Fruit fly (Drosophila melanogaster): ENCODE measurements around the gene CG2991.
A peak's percentile ranks its signal among the peaks of the same experiment; 100 is the strongest.

The CG2991 gene

dm6 chr2L:2878188-2878587 is 21.2 kb downstream of the CG2991 start, which contains the start of the genes Prx6a and Sbat (continued):
- TF ChIP-seq wek (GFP tag; optimal IDR thresholded peaks at IDR 0.05) (no peak), grn (GFP tag; optimal IDR thresholded peaks at IDR 0.05) (no peak), CG1647 (GFP tag; optimal IDR thresholded peaks at IDR 0.05) (no peak), CG3065 (GFP tag; optimal IDR thresholded peaks at IDR 0.05) (no peak), CG4820 (GFP tag; optimal IDR thresholded peaks at IDR 0.05) (peak; percentile 64), lov (optimal IDR thresholded peaks at IDR 0.05) (no peak), lov (GFP tag; IDR thresholded peaks at IDR 0.05) (no peak), twi (tag; optimal IDR thresholded peaks at IDR 0.05) (peak; percentile 68), gt (GFP tag; IDR thresholded peaks at IDR 0.05) (no peak), trh (GFP tag; optimal IDR thresholded peaks at IDR 0.05) (peak; percentile 66), Trl (optimal IDR thresholded peaks at IDR 0.05) (no peak), Trl (GFP tag; optimal IDR thresholded peaks at IDR 0.05) (peak; percentile 83), Ets65A (GFP tag) (peak; percentile 96), chn (GFP tag; optimal IDR thresholded peaks at IDR 0.05) (peak; percentile 62), CG13287 (GFP tag; IDR thresholded peaks at IDR 0.05; ENCODE audit: partially characterized antibody) (peak; percentile 48), crol (GFP tag; IDR thresholded peaks at IDR 0.05) (no peak), toy (GFP tag; IDR thresholded peaks at IDR 0.05) (no peak), dysf (GFP tag; IDR thresholded peaks at IDR 0.05) (peak; percentile 74), CG10654 (GFP tag; optimal IDR thresholded peaks at IDR 0.05) (peak; percentile 68), Ravus (GFP tag; IDR thresholded peaks at IDR 0.05) (no peak), hb (GFP tag; IDR thresholded peaks at IDR 0.05; ENCODE audit: partially characterized antibody) (no peak), Dll (GFP tag; IDR thresholded peaks at IDR 0.05; ENCODE audit: partially characterized antibody) (peak; percentile 50; the same call in 2 of the 4 replicates), CG7987 (GFP tag; optimal IDR thresholded peaks at IDR 0.05) (peak; percentile 39), croc (GFP tag; conservative IDR thresholded peaks at IDR 0.05) (peak; percentile 73), CG7745 (tag; optimal IDR thresholded peaks at IDR 0.05) (no peak), CG4282 (GFP tag; optimal IDR thresholded peaks at IDR 0.05) (peak; percentile 36), chif (GFP tag; optimal IDR thresholded peaks at IDR 0.05) (peak; percentile 35 to 60), ara (GFP tag; IDR thresholded peaks at IDR 0.05) (no peak), CG12219 (GFP tag; optimal IDR thresholded peaks at IDR 0.05) (peak; percentile 45), fru (optimal IDR thresholded peaks at IDR 0.05) (no peak), Nf-YA (GFP tag; IDR thresholded peaks at IDR 0.05) (no peak), CG7556 (GFP tag; optimal IDR thresholded peaks at IDR 0.05) (peak; percentile 33), Dad (GFP tag; optimal IDR thresholded peaks at IDR 0.05) (peak; percentile 64), CG6254 (GFP tag; optimal IDR thresholded peaks at IDR 0.05) (no peak), CG10147 (GFP tag; optimal IDR thresholded peaks at IDR 0.05) (peak; percentile 87), Mad (GFP tag; optimal IDR thresholded peaks at IDR 0.05) (peak; percentile 46), tna (GFP tag; IDR thresholded peaks at IDR 0.05; ENCODE audit: partially characterized antibody) (no peak), pita (GFP tag; optimal IDR thresholded peaks at IDR 0.05) (no peak), Lim3 (GFP tag; IDR thresholded peaks at IDR 0.05) (no peak), Spps (tag; optimal IDR thresholded peaks at IDR 0.05) (peak; percentile 38), Hr78 (GFP tag; optimal IDR thresholded peaks at IDR 0.05) (no peak), ac (GFP tag; optimal IDR thresholded peaks at IDR 0.05) (no peak), gsb (GFP tag; IDR thresholded peaks at IDR 0.05) (0 out of 2 replicates have a peak, but pooled peaks have one; percentile 30), CG11696 (GFP tag; IDR thresholded peaks at IDR 0.05) (no peak), CG8944 (GFP tag; optimal IDR thresholded peaks at IDR 0.05) (peak; percentile 65), kay (GFP tag; optimal IDR thresholded peaks at IDR 0.05) (peak; percentile 78), hth (optimal IDR thresholded peaks at IDR 0.05) (no peak), CG12769 (tag; optimal IDR thresholded peaks at IDR 0.05) (peak; percentile 77), Hey (tag; optimal IDR thresholded peaks at IDR 0.05) (peak; percentile 2), Eip74EF (GFP tag; optimal IDR thresholded peaks at IDR 0.05) (no peak), CG16863 (GFP tag; optimal IDR thresholded peaks at IDR 0.05) (peak; percentile 65), CG10565 (GFP tag; optimal IDR thresholded peaks at IDR 0.05) (no peak), gsb-n (tag; optimal IDR thresholded peaks at IDR 0.05) (peak; percentile 57)

All from whole organism, embryonic.